Worm (Caenorhabditis elegans) whole organism, L1 larva: ENCODE measurements around the gene C09F5.1.

ENCODE experiments used
- alr-1 ChIP-seq: fragments of 200-800 bp; sonication (Bioruptor generic); optimal IDR thresholded peaks from 2 replicates; lab custom pipeline; 2018; ENCODE audit warnings: borderline replicate concordance, mild to moderate bottlenecking, missing genetic modification characterization, missing compliant biosample characterization
- blmp-1 ChIP-seq: fragments of 150-350 bp; optimal IDR thresholded peaks from 2 replicates; lab custom pipeline; 2014; ENCODE audit warnings: missing biosample characterization, missing genetic modification characterization
- ceh-82 ChIP-seq, 3 experiments: fragments of 150-350 bp in 1 of 3; sonication (generic microtip) in 2 of 3; optimal IDR thresholded peaks; 2 replicates each; lab custom pipeline; 2014 to 2017; ENCODE audit warnings: missing biosample characterization in 3 of 3, missing genetic modification characterization in 3 of 3
- egl-13 ChIP-seq: sonication (generic microtip); optimal IDR thresholded peaks from 2 replicates; lab custom pipeline; 2016; ENCODE audit warnings: missing genotype, missing genetic modification reagents, missing genetic modification characterization, missing compliant biosample characterization
- egl-27 ChIP-seq, 2 experiments: fragments of 150-350 bp in 1 of 2; sonication (generic microtip); optimal IDR thresholded peaks; 3 replicates each; lab custom pipeline; 2017 to 2018; ENCODE audit warnings: missing biosample characterization in 2 of 2, missing genetic modification characterization in 2 of 2, missing genetic modification reagents in 2 of 2
- ets-5 ChIP-seq: fragments of 200-800 bp; sonication (Bioruptor generic); IDR thresholded peaks from 2 replicates; pipeline ENCODE4 v1.3.6; 2022; ENCODE audit warnings: missing genetic modification characterization, missing compliant biosample characterization
- lsy-2 ChIP-seq, 2 experiments: fragments of 150-350 bp; optimal IDR thresholded peaks; 2 replicates each; lab custom pipeline; 2014; ENCODE audit warnings: missing biosample characterization in 2 of 2, missing genetic modification characterization in 2 of 2
- mef-2 ChIP-seq: fragments of 150-350 bp; optimal IDR thresholded peaks from 2 replicates; lab custom pipeline; 2014; ENCODE audit warnings: missing biosample characterization, missing genetic modification characterization
- pqm-1 ChIP-seq: sonication (generic microtip); optimal IDR thresholded peaks from 3 replicates; lab custom pipeline; 2017; ENCODE audit warnings: missing biosample characterization, missing genetic modification characterization
- skn-1 ChIP-seq: fragments of 150-350 bp; optimal IDR thresholded peaks from 2 replicates; lab custom pipeline; 2014; ENCODE audit warnings: missing biosample characterization, missing genetic modification characterization
- snpc-4 ChIP-seq: fragments of 150-350 bp; optimal IDR thresholded peaks from 2 replicates; lab custom pipeline; 2014; ENCODE audit warnings: missing biosample characterization, missing genetic modification characterization
- unc-62 ChIP-seq: fragments of 150-350 bp; optimal IDR thresholded peaks from 2 replicates; lab custom pipeline; 2014; ENCODE audit warnings: missing biosample characterization, missing genetic modification reagents, missing genetic modification characterization

DNA sequence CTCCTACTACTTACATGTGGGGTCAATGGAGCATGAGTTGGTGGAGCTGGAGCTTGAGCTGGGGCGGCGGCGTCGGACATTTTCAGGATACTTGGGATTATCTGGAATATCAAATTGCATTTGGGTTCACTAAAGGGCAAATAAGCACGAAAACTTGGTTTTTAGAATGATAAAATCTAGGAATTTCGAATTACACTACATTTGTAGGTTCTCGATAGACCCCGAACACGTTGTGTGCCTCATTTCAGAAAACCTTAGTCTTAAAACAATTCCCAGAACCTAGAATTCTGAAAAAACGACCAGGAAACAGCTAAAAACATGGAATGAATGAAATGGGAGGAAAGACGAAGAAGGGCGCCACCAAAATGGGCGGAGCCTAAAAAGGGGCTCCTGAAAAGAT, 44.1 kb upstream of the C09F5.1 start, which contains the start of gene T19C3.3:
- TF ChIP-seq skn-1 (tag; lab: Kevin White, UChicago), result no peak
- TF ChIP-seq alr-1, result no peak
- no peak for TF ChIP-seq mef-2 (tag; lab: Kevin White, UChicago)
- TF ChIP-seq ets-5, result no peak
- TF ChIP-seq unc-62 (GFP tag; lab: Kevin White, UChicago), result no peak
- TF ChIP-seq ceh-82 (tag; optimal IDR thresholded peaks at IDR 0.05; lab: Kevin White, UChicago), result no peak
- TF ChIP-seq egl-13 (tag; lab: Kevin White, UChicago), result no peak
- no peak for TF ChIP-seq snpc-4 (tag; lab: Kevin White, UChicago)
- TF ChIP-seq egl-27 (tag; optimal IDR thresholded peaks at IDR 0.05; lab: Kevin White, UChicago), result no peak
- no peak for TF ChIP-seq pqm-1 (tag; lab: Kevin White, UChicago)
- TF ChIP-seq blmp-1 (tag; lab: Kevin White, UChicago), result no peak
- no peak for TF ChIP-seq lsy-2 (tag; optimal IDR thresholded peaks at IDR 0.05; lab: Kevin White, UChicago)
